Worm (Caenorhabditis elegans): ENCODE data around the gene sid-2.

- TF ChIP-seq mep-1 (tag; optimal IDR thresholded peaks at IDR 0.05) (no peak), unc-62 (GFP tag; optimal IDR thresholded peaks at IDR 0.05) (no peak), nhr-28 (tag; optimal IDR thresholded peaks at IDR 0.05) (no peak), ceh-39 (tag; optimal IDR thresholded peaks at IDR 0.05) (no peak), nhr-76 (tag; optimal IDR thresholded peaks at IDR 0.05) (no peak), zip-8 (tag; optimal IDR thresholded peaks at IDR 0.05) (no peak), mab-5 (tag; optimal IDR thresholded peaks at IDR 0.05) (no peak), lin-13 (tag; optimal IDR thresholded peaks at IDR 0.05) (no peak)
These were observed 45.0 kb downstream of the sid-2 start for ce11 chrIII:13724018-13724892.

Measured in whole organism, mixed stage, embryonic.